Worm (Caenorhabditis elegans) whole organism, midembryonic: ENCODE measurements around the gene T04F8.7.

ENCODE experiments used
- T22C8.4 ChIP-seq: fragments of 200-800 bp; sonication (Bioruptor generic); IDR thresholded peaks from 2 replicates; pipeline ENCODE4 v1.3.6; 2022; ENCODE audit warnings: missing genetic modification characterization, missing compliant biosample characterization
- cog-1 ChIP-seq: sonication (generic microtip); optimal IDR thresholded peaks from 2 replicates; lab custom pipeline; 2016; ENCODE audit warnings: missing genetic modification characterization, missing compliant biosample characterization
- flt-1 ChIP-seq: fragments of 200-800 bp; sonication (Bioruptor generic); IDR thresholded peaks from 2 replicates; pipeline ENCODE4 v1.3.6; 2022; ENCODE audit warnings: missing genetic modification characterization, missing compliant biosample characterization
- klf-2 ChIP-seq: fragments of 200-800 bp; sonication (Bioruptor generic); conservative IDR thresholded peaks from 2 replicates; pipeline ENCODE4 v1.3.6; 2022; ENCODE audit warnings: missing genetic modification reagents, missing genetic modification characterization, missing compliant biosample characterization
- med-1 ChIP-seq: sonication (generic microtip); optimal IDR thresholded peaks from 2 replicates; lab custom pipeline; 2017; ENCODE audit warnings: missing genetic modification characterization, mild to moderate bottlenecking, missing compliant biosample characterization, antibody characterized with exemption, missing genetic modification reagents; ENCODE audit not compliant: insufficient read depth
- ref-1 ChIP-seq: fragments of 200-800 bp; sonication (Bioruptor generic); conservative IDR thresholded peaks from 2 replicates; pipeline ENCODE4 v1.3.6; 2022; ENCODE audit warnings: missing genetic modification reagents, missing genetic modification characterization, missing compliant biosample characterization
- tab-1 ChIP-seq: fragments of 200-800 bp; sonication (Bioruptor generic); IDR thresholded peaks from 2 replicates; pipeline ENCODE4 v1.3.6; 2022; ENCODE audit warnings: missing genetic modification characterization, missing compliant biosample characterization
- ztf-23 ChIP-seq: fragments of 200-800 bp; sonication (Bioruptor generic); IDR thresholded peaks from 2 replicates; pipeline ENCODE4 v1.3.6; 2022; ENCODE audit warnings: missing genetic modification reagents, missing genetic modification characterization, missing compliant biosample characterization
- ztf-29 ChIP-seq: fragments of 200-800 bp; sonication (Bioruptor generic); IDR thresholded peaks from 2 replicates; pipeline ENCODE4 v1.3.6; 2022; ENCODE audit warnings: missing genetic modification reagents, missing genetic modification characterization, missing compliant biosample characterization

Gene T04F8.7

DNA sequence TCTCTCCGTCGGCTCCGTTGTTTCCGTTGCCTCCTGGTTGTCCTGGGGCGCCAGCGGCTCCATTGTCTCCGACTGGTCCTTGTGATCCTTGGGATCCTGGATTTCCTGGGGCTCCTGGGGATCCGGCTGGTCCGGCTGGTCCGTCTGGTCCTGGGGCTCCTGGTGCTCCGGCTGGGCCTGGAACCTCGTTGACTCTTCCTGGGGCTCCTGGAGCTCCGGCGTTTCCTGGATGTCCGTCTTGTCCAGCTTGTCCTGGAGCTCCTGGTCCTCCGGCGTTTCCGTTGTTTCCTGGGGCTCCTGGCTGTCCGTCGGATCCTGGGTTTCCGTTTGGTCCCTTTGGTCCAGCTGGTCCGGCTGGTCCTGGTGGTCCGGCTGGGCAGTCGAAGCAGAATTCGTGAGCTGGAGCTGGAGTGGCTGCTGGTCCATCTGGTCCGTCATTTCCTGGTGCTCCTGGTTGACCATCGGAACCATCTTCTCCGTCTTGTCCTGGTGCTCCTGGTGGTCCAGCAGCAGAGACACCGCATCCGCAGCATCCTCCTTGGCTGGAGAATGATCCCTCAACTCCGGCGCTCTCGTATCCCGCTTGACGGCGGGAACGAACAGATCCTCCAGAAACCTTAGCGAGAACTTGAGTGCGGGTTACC is 30.8 kb upstream of the T04F8.7 start:
- TF ChIP-seq ztf-29 (GFP tag; lab: Robert Waterston, UW) (no peak), klf-2 (GFP tag; lab: Robert Waterston, UW) (no peak), tab-1 (GFP tag; lab: Robert Waterston, UW) (no peak), T22C8.4 (GFP tag; lab: Robert Waterston, UW) (no peak), ztf-23 (GFP tag; lab: Robert Waterston, UW) (no peak), flt-1 (GFP tag; lab: Robert Waterston, UW) (no peak), med-1 (GFP tag; lab: Kevin White, UChicago) (no peak), ref-1 (GFP tag; lab: Robert Waterston, UW) (no peak), cog-1 (tag; lab: Kevin White, UChicago) (no peak)

DNA sequence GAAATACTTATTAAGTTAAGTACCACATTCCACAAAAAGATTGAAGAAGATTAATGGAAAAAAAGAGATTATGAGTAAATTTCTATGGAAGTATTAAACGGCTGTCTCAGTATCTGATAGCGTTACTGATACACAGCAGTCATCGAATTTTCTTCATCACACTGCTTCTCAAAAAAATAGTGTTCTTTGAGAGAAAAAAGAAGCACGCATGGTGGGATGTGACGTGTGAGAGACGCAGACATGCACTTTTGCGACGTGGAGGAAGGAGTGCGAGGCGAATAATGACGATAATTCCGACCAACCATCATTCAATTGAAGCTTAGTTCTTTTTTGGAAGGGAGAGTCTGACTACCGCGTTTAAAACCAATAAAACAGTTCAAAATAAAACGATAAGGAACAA is 29.4 kb upstream of the T04F8.7 start, which contains the start of gene C44C10.11:
Gene C44C10.11, minus strand, starts transcription at position 115 of the 400 bp plus-strand sequence.
- TF ChIP-seq T22C8.4 (GFP tag; lab: Robert Waterston, UW) = no peak
- TF ChIP-seq flt-1 (GFP tag; lab: Robert Waterston, UW) = no peak
- no peak for TF ChIP-seq ref-1 (GFP tag; lab: Robert Waterston, UW)

DNA sequence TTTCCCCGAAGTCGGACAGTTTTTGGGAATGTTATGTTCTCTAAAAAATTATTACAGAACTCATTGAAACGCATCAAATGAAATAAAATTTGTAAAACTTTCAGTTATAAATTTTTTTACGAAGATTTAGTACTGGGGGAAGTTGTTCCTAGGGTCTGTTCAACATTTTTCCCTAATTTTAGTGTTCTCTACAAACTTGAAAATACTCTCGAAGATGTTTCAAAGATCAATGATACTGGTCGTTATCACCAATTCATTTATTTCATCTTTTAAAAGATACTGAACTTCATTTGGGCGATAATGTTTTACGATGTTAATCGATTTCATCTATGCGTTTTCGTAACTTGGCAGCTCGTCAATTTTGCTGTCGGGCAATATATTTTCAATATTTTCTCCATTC is 21.5 kb upstream of the T04F8.7 start, which contains the start of gene C44C10.3:
Gene C44C10.3, plus strand, starts transcription at position 301 of the 400 bp plus-strand sequence.
- TF ChIP-seq ref-1 (GFP tag; lab: Robert Waterston, UW) (no peak), klf-2 (GFP tag; lab: Robert Waterston, UW) (no peak), cog-1 (tag; lab: Kevin White, UChicago) (no peak), tab-1 (GFP tag; lab: Robert Waterston, UW) (no peak)

DNA sequence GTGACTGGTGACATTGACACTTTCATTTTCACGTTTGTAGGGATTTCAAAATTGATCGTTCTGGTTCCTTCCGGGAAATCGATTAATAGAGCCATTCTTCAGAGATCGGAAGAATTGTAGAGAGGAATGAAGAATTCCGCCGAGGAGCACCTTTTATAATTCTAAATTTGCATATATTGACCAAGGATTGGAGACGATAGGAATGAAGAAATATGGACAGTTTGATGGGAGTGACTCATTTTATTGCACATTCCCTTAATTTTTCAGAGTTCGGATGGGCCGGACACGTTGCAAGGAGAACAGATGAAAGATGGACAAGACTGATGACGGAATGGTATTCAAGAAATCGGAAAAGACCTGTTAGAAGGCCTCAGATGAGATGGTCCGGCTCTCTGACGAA is 19.5 kb upstream of the T04F8.7 start, which contains the start of gene C44C10.15:
Gene C44C10.15, minus strand, starts transcription at position 101 of the 400 bp plus-strand sequence.
- TF ChIP-seq ztf-29 (GFP tag; lab: Robert Waterston, UW) (no peak), cog-1 (tag; lab: Kevin White, UChicago) (no peak), ref-1 (GFP tag; lab: Robert Waterston, UW) (no peak), med-1 (GFP tag; lab: Kevin White, UChicago) (no peak), flt-1 (GFP tag; lab: Robert Waterston, UW) (no peak), klf-2 (GFP tag; lab: Robert Waterston, UW) (no peak), T22C8.4 (GFP tag; lab: Robert Waterston, UW) (no peak), ztf-23 (GFP tag; lab: Robert Waterston, UW) (no peak), tab-1 (GFP tag; lab: Robert Waterston, UW) (no peak)

DNA sequence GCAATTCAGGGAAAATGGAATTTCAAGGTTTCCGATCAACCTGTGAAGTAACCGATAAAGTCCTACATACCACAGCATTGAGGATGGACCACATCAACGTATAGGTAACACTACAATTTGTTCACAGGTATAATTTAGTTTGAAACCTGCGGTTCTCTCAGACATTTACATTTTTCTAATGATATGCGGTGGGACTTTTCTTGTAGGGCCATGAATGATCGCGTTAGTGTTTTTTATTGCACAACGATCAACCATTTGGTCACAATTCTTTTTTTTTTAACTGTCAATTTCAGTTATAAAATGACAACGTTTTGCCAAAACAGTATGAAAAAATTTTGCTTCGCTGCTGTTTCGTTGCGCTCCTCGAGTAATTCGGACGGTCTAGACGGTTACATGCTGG is 15.9 kb upstream of the T04F8.7 start, which contains the start of gene C44C10.12:
Gene C44C10.12, plus strand, starts transcription at position 301 of the 400 bp plus-strand sequence.
- TF ChIP-seq T22C8.4 (GFP tag; lab: Robert Waterston, UW) (no peak), cog-1 (tag; lab: Kevin White, UChicago) (no peak), tab-1 (GFP tag; lab: Robert Waterston, UW) (no peak), ztf-29 (GFP tag; lab: Robert Waterston, UW) (no peak), ref-1 (GFP tag; lab: Robert Waterston, UW) (no peak), ztf-23 (GFP tag; lab: Robert Waterston, UW) (no peak), flt-1 (GFP tag; lab: Robert Waterston, UW) (no peak), klf-2 (GFP tag; lab: Robert Waterston, UW) (no peak), med-1 (GFP tag; lab: Kevin White, UChicago) (no peak)

DNA sequence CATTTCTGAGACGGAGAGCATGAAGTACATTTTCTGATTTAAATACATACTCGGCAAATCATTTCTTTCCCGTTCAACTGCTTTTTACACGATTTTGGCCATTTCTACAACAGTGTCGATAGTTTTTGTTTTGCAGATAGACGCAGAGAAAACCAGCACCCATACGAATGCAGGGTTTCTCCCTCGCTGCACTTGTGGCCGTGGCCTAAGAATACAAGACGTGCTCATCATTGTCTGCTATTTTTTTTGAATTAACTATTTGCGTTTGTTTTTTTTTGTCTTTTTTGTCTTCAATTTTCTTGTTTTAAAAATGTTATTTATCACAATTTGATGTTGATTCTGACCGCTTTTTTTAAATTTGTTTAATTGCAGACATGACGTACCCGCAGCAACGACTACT is 12.3 kb upstream of the T04F8.7 start, which contains the start of gene smcl-1:
Gene smcl-1, plus strand, starts transcription at position 373 of the 400 bp plus-strand sequence.
- TF ChIP-seq cog-1 (tag; lab: Kevin White, UChicago) (peak; percentile 16), med-1 (GFP tag; lab: Kevin White, UChicago) (no peak)

DNA sequence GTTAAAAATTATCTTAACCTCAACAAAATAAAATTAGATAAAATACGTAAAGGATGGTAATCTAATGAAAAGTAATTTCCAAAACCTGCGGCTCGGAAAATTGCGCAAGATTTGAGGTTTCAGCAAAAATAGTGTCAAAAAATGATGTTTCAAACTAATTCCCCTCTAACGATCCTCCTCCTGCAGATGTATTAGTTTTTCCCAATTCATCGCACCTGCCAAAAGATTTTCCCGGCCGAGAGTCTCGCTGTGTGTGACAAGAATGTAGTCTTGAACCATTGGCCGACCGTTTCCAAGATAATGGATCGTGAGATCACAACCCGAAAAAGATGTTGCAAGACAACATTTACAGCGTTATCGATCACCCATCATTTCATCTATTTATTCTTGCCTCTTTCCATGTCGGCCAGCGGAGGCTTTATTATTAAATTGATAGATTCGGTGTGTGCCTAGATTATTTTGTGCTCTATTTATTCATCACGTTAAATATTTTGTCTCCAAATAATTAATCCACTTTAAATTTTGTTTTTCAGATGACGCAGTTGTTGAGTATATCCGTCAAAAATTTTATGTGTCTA is 9.3 kb upstream of the T04F8.7 start, which contains the start of the genes C44C10.10 and C44C10.5:
Gene C44C10.10, plus strand, starts transcription at position 301 of the 578 bp plus-strand sequence.
Gene C44C10.5, plus strand, starts transcription at position 528 of the 578 bp plus-strand sequence.
- no peak for TF ChIP-seq flt-1 (GFP tag; lab: Robert Waterston, UW)
- no peak for TF ChIP-seq T22C8.4 (GFP tag; lab: Robert Waterston, UW)
- no peak for TF ChIP-seq cog-1 (tag; lab: Kevin White, UChicago)
- no peak for TF ChIP-seq tab-1 (GFP tag; lab: Robert Waterston, UW)
- no peak for TF ChIP-seq ztf-23 (GFP tag; lab: Robert Waterston, UW)
- no peak for TF ChIP-seq ztf-29 (GFP tag; lab: Robert Waterston, UW)
- no peak for TF ChIP-seq ref-1 (GFP tag; lab: Robert Waterston, UW)
- TF ChIP-seq klf-2 (GFP tag; lab: Robert Waterston, UW) = no peak
- no peak for TF ChIP-seq med-1 (GFP tag; lab: Kevin White, UChicago)

DNA sequence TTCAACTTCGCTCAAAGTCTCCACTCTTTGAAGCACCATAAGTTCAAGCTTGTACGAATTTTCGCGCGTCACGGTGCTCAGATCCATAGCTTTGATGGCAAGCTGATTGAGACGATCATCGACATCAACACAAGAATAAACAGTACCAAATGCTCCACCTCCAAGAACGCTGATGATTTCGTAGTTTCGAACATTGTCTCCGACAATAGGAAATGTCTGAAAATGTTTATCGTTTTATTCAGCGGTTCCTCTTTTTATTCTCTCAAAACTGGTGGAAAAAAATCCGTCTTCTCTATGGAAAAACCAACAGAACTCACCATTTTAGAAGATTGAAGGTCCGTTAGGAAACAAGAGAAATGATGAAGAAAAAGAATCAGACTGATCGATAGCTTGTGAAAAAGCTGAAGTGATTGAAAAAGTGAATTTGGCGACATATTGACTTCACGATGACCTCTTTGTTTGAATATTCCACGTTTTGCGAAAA is 7.1 kb upstream of the T04F8.7 start, which contains the start of gene C44C10.7:
Gene C44C10.7, minus strand, starts transcription at position 434 of the 484 bp plus-strand sequence.
- no peak for TF ChIP-seq tab-1 (GFP tag; lab: Robert Waterston, UW)
- TF ChIP-seq klf-2 (GFP tag; lab: Robert Waterston, UW) = no peak
- TF ChIP-seq ztf-23 (GFP tag; lab: Robert Waterston, UW) = no peak
- TF ChIP-seq flt-1 (GFP tag; lab: Robert Waterston, UW) = no peak
- no peak for TF ChIP-seq med-1 (GFP tag; lab: Kevin White, UChicago)
- no peak for TF ChIP-seq cog-1 (tag; lab: Kevin White, UChicago)

DNA sequence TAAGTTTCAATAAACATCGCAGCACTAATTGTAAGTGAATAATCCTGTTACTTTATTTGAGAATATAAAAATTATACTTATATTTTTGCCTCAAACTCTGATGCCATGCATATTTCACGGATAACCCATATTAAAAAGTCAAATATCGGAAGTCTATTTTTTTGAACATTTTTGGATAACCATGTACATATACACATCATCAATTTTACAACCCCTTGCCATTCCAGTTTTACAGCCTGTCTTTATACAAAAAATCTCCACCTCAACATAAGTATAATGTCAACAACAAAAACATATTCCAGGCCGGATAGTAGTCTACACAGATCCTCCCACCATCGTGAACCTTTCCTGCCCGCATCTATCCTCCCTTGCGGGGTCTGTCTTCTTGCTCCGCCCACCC is 3.5 kb upstream of the T04F8.7 start, which contains the start of gene hnd-1:
Gene hnd-1, plus strand, starts transcription at position 301 of the 400 bp plus-strand sequence.
- TF ChIP-seq cog-1 (tag; lab: Kevin White, UChicago) (no peak), ref-1 (GFP tag; lab: Robert Waterston, UW) (no peak), tab-1 (GFP tag; lab: Robert Waterston, UW) (no peak), T22C8.4 (GFP tag; lab: Robert Waterston, UW) (no peak), klf-2 (GFP tag; lab: Robert Waterston, UW) (no peak), med-1 (GFP tag; lab: Kevin White, UChicago) (no peak), ztf-23 (GFP tag; lab: Robert Waterston, UW) (no peak), flt-1 (GFP tag; lab: Robert Waterston, UW) (no peak), ztf-29 (GFP tag; lab: Robert Waterston, UW) (no peak)
